Fruit fly (Drosophila melanogaster) whole organism, embryonic: Measurements from ENCODE around the gene CG34238.

Source experiments
- ATbp ChIP-seq: fragments of 200-800 bp; sonication (Bioruptor generic); optimal IDR thresholded peaks from 2 replicates; lab custom pipeline; 2017; ENCODE audit warnings: missing biosample characterization, mild to moderate bottlenecking, missing genetic modification characterization, missing genetic modification reagents
- Adf1 ChIP-seq: fragments of 200-800 bp; sonication (Bioruptor generic); IDR thresholded peaks from 2 replicates; pipeline ENCODE4 v1.3.6; 2022; ENCODE audit warnings: missing biosample characterization, missing genetic modification characterization
- Awh ChIP-seq: fragments of 200-800 bp; sonication (Bioruptor generic); IDR thresholded peaks from 2 replicates; pipeline ENCODE4, ENCODE4 v1.3.6; 2022; ENCODE audit warnings: missing biosample characterization, missing genetic modification characterization
- CG10267 ChIP-seq: fragments of 200-800 bp; sonication (Bioruptor generic); optimal IDR thresholded peaks from 2 replicates; lab custom pipeline; 2018; ENCODE audit warnings: missing biosample characterization, mild to moderate bottlenecking, missing genetic modification characterization, moderate library complexity
- CG12236 ChIP-seq: fragments of 200-800 bp; sonication (Bioruptor generic); optimal IDR thresholded peaks from 2 replicates; lab custom pipeline; 2016; ENCODE audit warnings: missing biosample characterization, missing genetic modification characterization
- CG13894 ChIP-seq: fragments of 200-800 bp; sonication (Bioruptor generic); optimal IDR thresholded peaks from 3 replicates; lab custom pipeline; 2018; ENCODE audit warnings: missing biosample characterization, mild to moderate bottlenecking, missing genetic modification characterization, moderate library complexity
- CG1529 ChIP-seq: fragments of 200-800 bp; sonication (Bioruptor generic); optimal IDR thresholded peaks from 3 replicates; lab custom pipeline; 2018; ENCODE audit warnings: missing biosample characterization, missing genetic modification characterization
- CG18599 ChIP-seq: fragments of 200-800 bp; sonication (Bioruptor generic); optimal IDR thresholded peaks from 3 replicates; lab custom pipeline; 2017; ENCODE audit warnings: missing biosample characterization, missing genetic modification characterization, mild to moderate bottlenecking, moderate library complexity, missing genetic modification reagents
- CG2199 ChIP-seq: fragments of 200-800 bp; sonication (Bioruptor generic); IDR thresholded peaks from 3 replicates; pipeline ENCODE4 v1.3.6; 2022; ENCODE audit warnings: missing biosample characterization, missing genetic modification characterization
- CG2712 ChIP-seq: fragments of 200-800 bp; optimal IDR thresholded peaks from 3 replicates; lab custom pipeline; 2019; ENCODE audit warnings: missing biosample characterization, mild to moderate bottlenecking, missing genetic modification characterization, moderate library complexity
- CG30020 ChIP-seq: fragments of 200-800 bp; optimal IDR thresholded peaks from 2 replicates; lab custom pipeline; 2019; ENCODE audit warnings: missing biosample characterization, mild to moderate bottlenecking, missing genetic modification characterization, moderate library complexity
- CG31224 ChIP-seq: fragments of 200-800 bp; sonication (Bioruptor generic); IDR thresholded peaks from 2 replicates; pipeline ENCODE4 v1.3.6; 2022; ENCODE audit warnings: missing biosample characterization, missing genetic modification characterization
- CG6854 ChIP-seq: fragments of 200-800 bp; sonication (Bioruptor generic); optimal IDR thresholded peaks from 3 replicates; lab custom pipeline; 2017; ENCODE audit warnings: missing biosample characterization, mild to moderate bottlenecking, missing genetic modification characterization
- CG7372 ChIP-seq: fragments of 200-800 bp; sonication (Bioruptor generic); IDR thresholded peaks from 2 replicates; pipeline ENCODE4 v1.3.6; 2022; ENCODE audit warnings: missing biosample characterization, missing genetic modification characterization
- CG7963 ChIP-seq: fragments of 200-800 bp; sonication (Bioruptor generic); IDR thresholded peaks from 3 replicates; pipeline ENCODE4 v1.3.6; 2022; ENCODE audit warnings: missing biosample characterization, missing genetic modification characterization; ENCODE audit not compliant: partially characterized antibody
- CG8478 ChIP-seq: fragments of >200 bp; optimal IDR thresholded peaks from 2 replicates; lab custom pipeline; 2018
- CG8924 ChIP-seq: fragments of 200-800 bp; optimal IDR thresholded peaks from 3 replicates; lab custom pipeline; 2019; ENCODE audit warnings: missing biosample characterization, mild to moderate bottlenecking, missing genetic modification characterization, moderate library complexity
- CG9932 ChIP-seq: fragments of 200-800 bp; sonication (Bioruptor generic); IDR thresholded peaks from 2 replicates; pipeline ENCODE4 v1.3.6; 2022; ENCODE audit warnings: missing biosample characterization, missing genetic modification characterization
- CkIIα-i1 ChIP-seq: fragments of 200-800 bp; sonication (Bioruptor generic); IDR thresholded peaks from 2 replicates; pipeline ENCODE4 v1.3.6; 2022; ENCODE audit warnings: missing biosample characterization, missing genetic modification characterization
- Dip3 ChIP-seq: fragments of 200-800 bp; sonication (Bioruptor generic); optimal IDR thresholded peaks from 3 replicates; lab custom pipeline; 2016; ENCODE audit warnings: missing biosample characterization, missing genetic modification characterization
- Doc2 ChIP-seq: fragments of 200-800 bp; sonication (Bioruptor generic); IDR thresholded peaks from 2 replicates; pipeline ENCODE4 v1.3.6; 2022; ENCODE audit warnings: missing biosample characterization, missing genetic modification characterization
- ERR ChIP-seq: fragments of 200-800 bp; sonication (Bioruptor generic); optimal IDR thresholded peaks from 2 replicates; lab custom pipeline; 2016; ENCODE audit warnings: missing biosample characterization, missing genetic modification characterization
- HLH4C ChIP-seq: fragments of 200-800 bp; sonication (Bioruptor generic); IDR thresholded peaks from 3 replicates; pipeline ENCODE4 v1.3.6; 2022; ENCODE audit warnings: missing biosample characterization, missing genetic modification characterization; ENCODE audit not compliant: partially characterized antibody
- Hmr ChIP-seq: fragments of 200-800 bp; sonication (Bioruptor generic); optimal IDR thresholded peaks from 3 replicates; lab custom pipeline; 2017; ENCODE audit warnings: mild to moderate bottlenecking, missing biosample characterization, missing genetic modification reagents, missing genetic modification characterization
- Kr ChIP-seq: fragments of 200-800 bp; sonication (Bioruptor generic); optimal IDR thresholded peaks from 2 replicates; lab custom pipeline; 2017; ENCODE audit warnings: missing biosample characterization, mild to moderate bottlenecking, missing genetic modification characterization
- Lhr ChIP-seq: fragments of 200-800 bp; sonication (Bioruptor generic); optimal IDR thresholded peaks from 3 replicates; lab custom pipeline; 2017; ENCODE audit warnings: mild to moderate bottlenecking, missing biosample characterization, missing genetic modification reagents, missing genetic modification characterization
- MTF-1 ChIP-seq: fragments of 200-800 bp; sonication (Bioruptor generic); optimal IDR thresholded peaks from 2 replicates; lab custom pipeline; 2018; ENCODE audit warnings: missing biosample characterization, mild to moderate bottlenecking, missing genetic modification characterization, borderline replicate concordance
- Spps ChIP-seq: fragments of 200-800 bp; sonication (Bioruptor generic); optimal IDR thresholded peaks from 2 replicates; lab custom pipeline; 2018; ENCODE audit warnings: missing biosample characterization, mild to moderate bottlenecking, missing genetic modification characterization
- Tbp ChIP-seq: fragments of >200 bp; optimal IDR thresholded peaks from 2 replicates; lab custom pipeline; 2018; ENCODE audit warnings: missing biosample characterization, missing genetic modification characterization
- Xrp1 ChIP-seq: fragments of 200-800 bp; sonication (Bioruptor generic); IDR thresholded peaks from 2 replicates; pipeline ENCODE4 v1.3.6; 2022; ENCODE audit warnings: missing biosample characterization, missing genetic modification characterization
- aop ChIP-seq: fragments of 200-800 bp; sonication (Bioruptor generic); IDR thresholded peaks from 2 replicates; pipeline ENCODE4 v1.3.6; 2022; ENCODE audit warnings: missing biosample characterization, missing genetic modification characterization
- bab2 ChIP-seq: fragments of 200-800 bp; sonication (Bioruptor generic); optimal IDR thresholded peaks from 2 replicates; lab custom pipeline; 2016; ENCODE audit warnings: missing biosample characterization, missing genetic modification characterization
- cad ChIP-seq: fragments of >200 bp; optimal IDR thresholded peaks from 2 replicates; lab custom pipeline; 2017; ENCODE audit warnings: missing biosample characterization, missing genetic modification characterization
- crc ChIP-seq: fragments of 200-800 bp; sonication (Bioruptor generic); optimal IDR thresholded peaks from 2 replicates; lab custom pipeline; 2016; ENCODE audit warnings: missing biosample characterization, missing genetic modification characterization
- dati ChIP-seq: fragments of 200-800 bp; sonication (Bioruptor generic); IDR thresholded peaks from 2 replicates; pipeline ENCODE4 v1.3.6; 2022; ENCODE audit warnings: missing biosample characterization, missing genetic modification characterization
- dmrt99B ChIP-seq: fragments of 200-800 bp; sonication (Bioruptor generic); optimal IDR thresholded peaks from 2 replicates; lab custom pipeline; 2018; ENCODE audit warnings: missing biosample characterization, mild to moderate bottlenecking, missing genetic modification characterization, moderate library complexity
- emc ChIP-seq: fragments of 200-800 bp; sonication (Bioruptor generic); optimal IDR thresholded peaks from 2 replicates; lab custom pipeline; 2016; ENCODE audit warnings: missing biosample characterization, missing genetic modification characterization
- fu2 ChIP-seq: fragments of 200-800 bp; sonication (Bioruptor generic); optimal IDR thresholded peaks from 2 replicates; lab custom pipeline; 2016; ENCODE audit warnings: missing biosample characterization, missing genetic modification characterization
- gcm2 ChIP-seq: fragments of 200-800 bp; sonication (Bioruptor generic); optimal IDR thresholded peaks from 2 replicates; lab custom pipeline; 2016; ENCODE audit warnings: missing biosample characterization, missing genetic modification characterization
- gro ChIP-seq: fragments of 200-800 bp; sonication (Bioruptor generic); optimal IDR thresholded peaks from 2 replicates; lab custom pipeline; 2016; ENCODE audit warnings: missing biosample characterization, missing genetic modification characterization
- hth ChIP-seq: fragments of >200 bp; optimal IDR thresholded peaks from 2 replicates; lab custom pipeline; 2017; ENCODE audit warnings: inconsistent platforms
- jumu ChIP-seq: fragments of 200-800 bp; sonication (Bioruptor generic); optimal IDR thresholded peaks from 3 replicates; lab custom pipeline; 2016; ENCODE audit warnings: missing biosample characterization, missing genetic modification characterization
- knrl ChIP-seq: fragments of 200-800 bp; sonication (Bioruptor generic); IDR thresholded peaks from 3 replicates; pipeline ENCODE4 v1.3.6; 2022; ENCODE audit warnings: missing biosample characterization, missing genetic modification characterization; ENCODE audit not compliant: partially characterized antibody
- lov ChIP-seq, 2 experiments: fragments of 200-800 bp in 1 of 2; fragments of >200 bp in 1 of 2; sonication (Bioruptor generic) in 1 of 2; IDR thresholded peaks in 1 of 2; optimal IDR thresholded peaks in 1 of 2; 2 replicates in 1 of 2; 3 replicates in 1 of 2; pipeline versions ENCODE4 v1.3.6 to Lab custom; 2017 to 2022; ENCODE audit warnings: missing biosample characterization in 1 of 2, missing genetic modification characterization in 1 of 2
- oc ChIP-seq: fragments of 200-800 bp; sonication (Bioruptor generic); optimal IDR thresholded peaks from 2 replicates; lab custom pipeline; 2018; ENCODE audit warnings: missing biosample characterization, mild to moderate bottlenecking, missing genetic modification characterization, moderate library complexity
- slp2 ChIP-seq: fragments of 200-800 bp; sonication (Bioruptor generic); optimal IDR thresholded peaks from 2 replicates; lab custom pipeline; 2016; ENCODE audit warnings: missing biosample characterization, missing genetic modification characterization
- so ChIP-seq: fragments of 200-800 bp; sonication (Bioruptor generic); IDR thresholded peaks from 3 replicates; pipeline ENCODE4 v1.3.6; 2022; ENCODE audit warnings: missing biosample characterization, missing genetic modification characterization
- tgo ChIP-seq: fragments of 200-800 bp; sonication (Bioruptor generic); IDR thresholded peaks from 3 replicates; pipeline ENCODE4 v1.3.6; 2022; ENCODE audit warnings: missing biosample characterization, missing genetic modification characterization
- toy ChIP-seq: fragments of 200-800 bp; sonication (Bioruptor generic); IDR thresholded peaks from 2 replicates; pipeline ENCODE4 v1.3.6; 2022; ENCODE audit warnings: missing biosample characterization, missing genetic modification characterization
- twi ChIP-seq: fragments of 200-800 bp; optimal IDR thresholded peaks from 2 replicates; lab custom pipeline; 2019; ENCODE audit warnings: missing biosample characterization, mild to moderate bottlenecking, missing genetic modification characterization, moderate library complexity

CG34238 gene

dm6 chr3L:10665433-10666150, 39.3 kb downstream of the CG34238 start (continued):
- TF ChIP-seq CG2712 (tag; lab: Kevin White, UChicago) (peak; percentile 99), CG8478 (lab: Kevin White, UChicago) (peak; percentile 72), CG1529 (peak; percentile 97), CG9932 (GFP tag; lab: Robert Waterston, UW) (peak; percentile 79), Doc2 (GFP tag; lab: Robert Waterston, UW) (no peak; the same call in 1 of the 2 replicates), ERR (peak; percentile 50), so (GFP tag; lab: Robert Waterston, UW) (peak; percentile 93), cad (GFP tag; lab: Kevin White, UChicago) (no peak), crc (GFP tag; lab: Kevin White, UChicago) (peak; percentile 65), jumu (GFP tag; lab: Kevin White, UChicago) (peak; percentile 91), Tbp (GFP tag; lab: Kevin White, UChicago) (no peak), gcm2 (GFP tag; lab: Kevin White, UChicago) (peak; percentile 84), CG6854 (GFP tag; lab: Kevin White, UChicago) (peak; percentile 97), gro (GFP tag; lab: Kevin White, UChicago) (peak; percentile 81), tgo (GFP tag; lab: Robert Waterston, UW) (peak; percentile 93), CG8924 (tag; lab: Kevin White, UChicago) (peak; percentile 99), Xrp1 (GFP tag; lab: Robert Waterston, UW) (peak; percentile 98), CG7372 (GFP tag; lab: Robert Waterston, UW) (peak; percentile 90), hth (lab: Kevin White, UChicago) (no peak), CG13894 (tag; lab: Kevin White, UChicago) (peak; percentile 86), slp2 (GFP tag; lab: Kevin White, UChicago) (peak; percentile 76), CG12236 (GFP tag; lab: Kevin White, UChicago) (peak; percentile 79), Adf1 (GFP tag; lab: Robert Waterston, UW) (peak; percentile 85), CG30020 (tag; lab: Kevin White, UChicago) (peak; percentile 90), Awh (peak; percentile 87), Spps (peak; percentile 97), dati (GFP tag; lab: Robert Waterston, UW) (peak; percentile 81), dmrt99B (tag; lab: Kevin White, UChicago) (peak; percentile 99), Hmr (peak; percentile 98), emc (peak; percentile 78), Dip3 (GFP tag; lab: Kevin White, UChicago) (peak; percentile 74), fu2 (GFP tag; lab: Kevin White, UChicago) (peak; percentile 69), CG31224 (GFP tag; lab: Robert Waterston, UW) (peak; percentile 84), MTF-1 (peak; percentile 83), lov (optimal IDR thresholded peaks at IDR 0.05; lab: Kevin White, UChicago) (no peak), lov (GFP tag; IDR thresholded peaks at IDR 0.05; lab: Robert Waterston, UW) (no peak), CG18599 (peak; percentile 96), Kr (GFP tag; lab: Kevin White, UChicago) (peak; percentile 81), toy (peak; percentile 48), CG2199 (GFP tag; lab: Robert Waterston, UW) (peak; percentile 41; the same call in 2 of the 3 replicates), bab2 (peak; percentile 89), HLH4C (GFP tag; lab: Robert Waterston, UW) (no peak), Lhr (GFP tag; lab: Kevin White, UChicago) (peak; percentile 96), CG10267 (peak; percentile 96), knrl (GFP tag; lab: Robert Waterston, UW) (no peak), ATbp (GFP tag; lab: Kevin White, UChicago) (peak; percentile 96), CkIIα-i1 (GFP tag; lab: Robert Waterston, UW) (no peak), oc (tag; lab: Kevin White, UChicago) (peak; percentile 96), aop (peak; percentile 82), CG7963 (GFP tag; lab: Robert Waterston, UW) (no peak), twi (peak; percentile 99)
